Fruit fly (Drosophila melanogaster) whole organism, embryonic: ENCODE results near the gene CG31776.
A peak's percentile ranks its signal among the peaks of the same experiment; 100 is the strongest.

Source experiments
- Ada2b ChIP-seq: fragments of 200-800 bp; sonication (Bioruptor generic); IDR thresholded peaks from 2 replicates; pipeline ENCODE4 v1.3.6; 2022; ENCODE audit warnings: missing biosample characterization, missing genetic modification characterization
- Antp ChIP-seq: fragments of 200-800 bp; sonication (Bioruptor generic); optimal IDR thresholded peaks from 3 replicates; lab custom pipeline; 2016; ENCODE audit warnings: missing biosample characterization, missing genetic modification characterization
- BEAF-32 ChIP-seq: fragments of 200-800 bp; sonication (Bioruptor generic); optimal IDR thresholded peaks from 3 replicates; lab custom pipeline; 2017; ENCODE audit warnings: missing biosample characterization, missing genetic modification characterization, mild to moderate bottlenecking, moderate library complexity, missing genetic modification reagents
- Blimp-1 ChIP-seq: fragments of 200-800 bp; sonication (Bioruptor generic); optimal IDR thresholded peaks from 3 replicates; lab custom pipeline; 2018; ENCODE audit warnings: missing biosample characterization, missing genetic modification characterization, mild to moderate bottlenecking, moderate library complexity, missing genetic modification reagents
- CG13287 ChIP-seq: fragments of 200-800 bp; sonication (Bioruptor generic); IDR thresholded peaks from 2 replicates; pipeline ENCODE4 v1.3.6; 2022; ENCODE audit warnings: missing biosample characterization, missing genetic modification characterization; ENCODE audit not compliant: partially characterized antibody
- CG13894 ChIP-seq: fragments of 200-800 bp; sonication (Bioruptor generic); optimal IDR thresholded peaks from 3 replicates; lab custom pipeline; 2018; ENCODE audit warnings: missing biosample characterization, mild to moderate bottlenecking, missing genetic modification characterization, moderate library complexity
- CG17186 ChIP-seq: fragments of 200-800 bp; sonication (Bioruptor generic); optimal IDR thresholded peaks from 3 replicates; lab custom pipeline; 2017; ENCODE audit warnings: missing biosample characterization, missing genetic modification reagents, missing genetic modification characterization
- CG17802 ChIP-seq: fragments of 200-800 bp; sonication (Bioruptor generic); optimal IDR thresholded peaks from 2 replicates; lab custom pipeline; 2018; ENCODE audit warnings: missing biosample characterization, mild to moderate bottlenecking, missing genetic modification characterization, moderate library complexity
- CG1832 ChIP-seq: fragments of 200-800 bp; sonication (Bioruptor generic); optimal IDR thresholded peaks from 2 replicates; lab custom pipeline; 2017; ENCODE audit warnings: missing biosample characterization, mild to moderate bottlenecking, missing genetic modification characterization, inconsistent platforms
- CG2120 ChIP-seq: fragments of 200-800 bp; sonication (Bioruptor generic); optimal IDR thresholded peaks from 3 replicates; lab custom pipeline; 2016; ENCODE audit warnings: missing biosample characterization, missing genetic modification characterization
- CG31388 ChIP-seq: fragments of 200-800 bp; sonication (Bioruptor generic); optimal IDR thresholded peaks from 2 replicates; lab custom pipeline; 2016; ENCODE audit warnings: missing biosample characterization, missing genetic modification characterization
- CG34224 ChIP-seq: fragments of 200-800 bp; sonication (Bioruptor generic); IDR thresholded peaks from 3 replicates; pipeline ENCODE4 v1.3.6; 2022; ENCODE audit warnings: missing biosample characterization, missing genetic modification characterization; ENCODE audit not compliant: partially characterized antibody
- CG34422 ChIP-seq: fragments of 200-800 bp; sonication (Bioruptor generic); IDR thresholded peaks from 3 replicates; pipeline ENCODE4 v1.3.6; 2022; ENCODE audit warnings: missing biosample characterization, missing genetic modification characterization
- CG5953 ChIP-seq: fragments of 200-800 bp; sonication (Bioruptor generic); IDR thresholded peaks from 2 replicates; pipeline ENCODE4 v1.3.6; 2022; ENCODE audit warnings: missing biosample characterization, missing genetic modification characterization
- CG7271 ChIP-seq: fragments of 200-800 bp; sonication (Bioruptor generic); optimal IDR thresholded peaks from 2 replicates; lab custom pipeline; 2018; ENCODE audit warnings: missing biosample characterization, mild to moderate bottlenecking, missing genetic modification characterization, moderate library complexity
- CG8388 ChIP-seq: fragments of 200-800 bp; sonication (Bioruptor generic); optimal IDR thresholded peaks from 2 replicates; lab custom pipeline; 2019; ENCODE audit warnings: missing biosample characterization, mild to moderate bottlenecking, missing genetic modification characterization, moderate library complexity
- CG8765 ChIP-seq: fragments of 200-800 bp; sonication (Bioruptor generic); IDR thresholded peaks from 2 replicates; pipeline ENCODE4 v1.3.6; 2022; ENCODE audit warnings: missing biosample characterization, missing genetic modification characterization
- CG9817 ChIP-seq: fragments of 200-800 bp; sonication (Bioruptor generic); optimal IDR thresholded peaks from 2 replicates; lab custom pipeline; 2018; ENCODE audit warnings: missing biosample characterization, mild to moderate bottlenecking, missing genetic modification characterization, moderate library complexity
- Dref ChIP-seq: fragments of 200-800 bp; sonication (Bioruptor generic); IDR thresholded peaks from 2 replicates; pipeline ENCODE4 v1.3.6; 2022; ENCODE audit warnings: missing biosample characterization, missing genetic modification characterization
- Ets65A ChIP-seq: fragments of 200-800 bp; sonication (Bioruptor generic); peaks from one replicate; lab custom pipeline; 2016; ENCODE audit warnings: missing biosample characterization, missing genetic modification characterization
- Fer1 ChIP-seq: fragments of 200-800 bp; sonication (Bioruptor generic); optimal IDR thresholded peaks from 2 replicates; lab custom pipeline; 2017; ENCODE audit warnings: missing biosample characterization, mild to moderate bottlenecking, missing genetic modification characterization
- Nf-YC ChIP-seq: fragments of 200-800 bp; optimal IDR thresholded peaks from 3 replicates; lab custom pipeline; 2019; ENCODE audit warnings: missing biosample characterization, mild to moderate bottlenecking, missing genetic modification characterization, moderate library complexity
- Optix ChIP-seq: fragments of 200-800 bp; sonication (Bioruptor generic); IDR thresholded peaks from 3 replicates; pipeline ENCODE4 v1.3.6; 2022; ENCODE audit warnings: missing biosample characterization, missing genetic modification characterization
- Trl ChIP-seq, 3 experiments: fragments of >200 bp in 2 of 3; fragments of 200-800 bp in 1 of 3; sonication (Bioruptor generic) in 1 of 3; optimal IDR thresholded peaks; 2 replicates in 1 of 3; 3 replicates in 2 of 3; lab custom pipeline; 2016 to 2017; ENCODE audit warnings: missing biosample characterization in 1 of 3, missing genetic modification characterization in 1 of 3
- abd-A ChIP-seq: fragments of 200-800 bp; sonication (Bioruptor generic); optimal IDR thresholded peaks from 3 replicates; lab custom pipeline; 2019; ENCODE audit warnings: missing biosample characterization, mild to moderate bottlenecking, missing genetic modification characterization, moderate library complexity
- ash1 ChIP-seq: fragments of 200-800 bp; sonication (Bioruptor generic); optimal IDR thresholded peaks from 2 replicates; lab custom pipeline; 2018; ENCODE audit warnings: missing biosample characterization, mild to moderate bottlenecking, missing genetic modification characterization
- chinmo ChIP-seq: fragments of 200-800 bp; sonication (Bioruptor generic); IDR thresholded peaks from 4 replicates; pipeline ENCODE4 v1.3.6; 2022; ENCODE audit warnings: missing biosample characterization, missing genetic modification characterization; ENCODE audit not compliant: partially characterized antibody
- dan ChIP-seq: fragments of 200-800 bp; sonication (Bioruptor generic); IDR thresholded peaks from 2 replicates; pipeline ENCODE4 v1.3.6; 2022; ENCODE audit warnings: missing biosample characterization, missing genetic modification characterization
- disco-r ChIP-seq: fragments of 200-800 bp; sonication (Bioruptor generic); optimal IDR thresholded peaks from 2 replicates; lab custom pipeline; 2016; ENCODE audit warnings: missing biosample characterization, missing genetic modification characterization
- exex ChIP-seq: fragments of 200-800 bp; sonication (Bioruptor generic); optimal IDR thresholded peaks from 4 replicates; lab custom pipeline; 2018; ENCODE audit warnings: missing biosample characterization, mild to moderate bottlenecking, missing genetic modification characterization, moderate library complexity
- grn ChIP-seq: fragments of 200-800 bp; sonication (Bioruptor generic); optimal IDR thresholded peaks from 3 replicates; lab custom pipeline; 2017; ENCODE audit warnings: missing biosample characterization, missing genetic modification characterization
- hkb ChIP-seq, 2 experiments: fragments of 200-800 bp in 1 of 2; fragments of >200 bp in 1 of 2; sonication (Bioruptor generic) in 1 of 2; IDR thresholded peaks in 1 of 2; optimal IDR thresholded peaks in 1 of 2; 2 replicates each; pipeline versions ENCODE4 v1.3.6 to Lab custom; 2017 to 2022; ENCODE audit warnings: missing biosample characterization in 1 of 2, missing genetic modification characterization in 1 of 2
- kni ChIP-seq: fragments of 200-800 bp; sonication (Bioruptor generic); optimal IDR thresholded peaks from 3 replicates; lab custom pipeline; 2017; ENCODE audit warnings: mild to moderate bottlenecking, missing biosample characterization, missing genetic modification reagents, missing genetic modification characterization
- lov ChIP-seq, 2 experiments: fragments of 200-800 bp in 1 of 2; fragments of >200 bp in 1 of 2; sonication (Bioruptor generic) in 1 of 2; IDR thresholded peaks in 1 of 2; optimal IDR thresholded peaks in 1 of 2; 2 replicates in 1 of 2; 3 replicates in 1 of 2; pipeline versions ENCODE4 v1.3.6 to Lab custom; 2017 to 2022; ENCODE audit warnings: missing biosample characterization in 1 of 2, missing genetic modification characterization in 1 of 2
- mam ChIP-seq: fragments of 200-800 bp; sonication (Bioruptor generic); optimal IDR thresholded peaks from 3 replicates; lab custom pipeline; 2016; ENCODE audit warnings: missing biosample characterization, missing genetic modification characterization
- onecut ChIP-seq: fragments of 200-800 bp; sonication (Bioruptor generic); IDR thresholded peaks from 2 replicates; pipeline ENCODE4 v1.3.6; 2022; ENCODE audit warnings: missing biosample characterization, missing genetic modification characterization
- pfk ChIP-seq: fragments of 200-800 bp; sonication (Bioruptor generic); optimal IDR thresholded peaks from 2 replicates; lab custom pipeline; 2018; ENCODE audit warnings: missing biosample characterization, mild to moderate bottlenecking, missing genetic modification characterization, moderate library complexity
- schlank ChIP-seq: fragments of 200-800 bp; sonication (Bioruptor generic); optimal IDR thresholded peaks from 2 replicates; lab custom pipeline; 2018; ENCODE audit warnings: missing biosample characterization, mild to moderate bottlenecking, missing genetic modification characterization
- seq ChIP-seq: fragments of 200-800 bp; sonication (Bioruptor generic); IDR thresholded peaks from 2 replicates; pipeline ENCODE4 v1.3.6; 2022; ENCODE audit warnings: missing biosample characterization, missing genetic modification characterization
- sisA ChIP-seq: fragments of 200-800 bp; sonication (Bioruptor generic); IDR thresholded peaks from 2 replicates; pipeline ENCODE4 v1.3.6; 2022; ENCODE audit warnings: missing biosample characterization, missing genetic modification characterization
- slp2 ChIP-seq: fragments of 200-800 bp; sonication (Bioruptor generic); optimal IDR thresholded peaks from 2 replicates; lab custom pipeline; 2016; ENCODE audit warnings: missing biosample characterization, missing genetic modification characterization
- sqz ChIP-seq: fragments of 200-800 bp; sonication (Bioruptor generic); optimal IDR thresholded peaks from 3 replicates; lab custom pipeline; 2018; ENCODE audit warnings: missing biosample characterization, mild to moderate bottlenecking, missing genetic modification characterization
- sug ChIP-seq: fragments of 200-800 bp; optimal IDR thresholded peaks from 2 replicates; lab custom pipeline; 2019; ENCODE audit warnings: missing biosample characterization, mild to moderate bottlenecking, missing genetic modification characterization, moderate library complexity
- tap ChIP-seq: fragments of 200-800 bp; optimal IDR thresholded peaks from 3 replicates; lab custom pipeline; 2019; ENCODE audit warnings: missing biosample characterization, mild to moderate bottlenecking, missing genetic modification characterization, moderate library complexity
- tll ChIP-seq, 2 experiments: fragments of 200-800 bp in 1 of 2; fragments of >200 bp in 1 of 2; sonication (Bioruptor generic) in 1 of 2; optimal IDR thresholded peaks; 2 replicates each; lab custom pipeline; 2017 to 2019; ENCODE audit warnings: missing biosample characterization in 2 of 2, missing genetic modification characterization in 2 of 2, mild to moderate bottlenecking in 1 of 2, moderate library complexity in 1 of 2
- ttk ChIP-seq: fragments of 200-800 bp; sonication (Bioruptor generic); IDR thresholded peaks from 2 replicates; pipeline ENCODE4 v2.1.2; 2022; ENCODE audit warnings: missing biosample characterization, missing genetic modification characterization
- zen ChIP-seq: fragments of 200-800 bp; sonication (Bioruptor generic); optimal IDR thresholded peaks from 3 replicates; lab custom pipeline; 2018; ENCODE audit warnings: missing biosample characterization, mild to moderate bottlenecking, missing genetic modification characterization, moderate library complexity

CG31776 gene

dm6 chr2L:3476399-3477056, 6.5 kb downstream of the CG31776 start:
- TF ChIP-seq Dref (GFP tag; lab: Robert Waterston, UW) = no peak
- TF ChIP-seq ttk (GFP tag; lab: Robert Waterston, UW) = peak; percentile 30; the same call in 1 of the 2 replicates
- no peak for TF ChIP-seq slp2
- TF ChIP-seq CG7271 = no peak
- TF ChIP-seq onecut (GFP tag; lab: Robert Waterston, UW) = no peak
- no peak for TF ChIP-seq hkb (optimal IDR thresholded peaks at IDR 0.05; lab: Kevin White, UChicago)
- no peak for TF ChIP-seq hkb (GFP tag; IDR thresholded peaks at IDR 0.05; lab: Robert Waterston, UW)
- peak; percentile 10 for TF ChIP-seq zen (tag; lab: Kevin White, UChicago)
- no peak for TF ChIP-seq sisA (GFP tag; lab: Robert Waterston, UW)
- no peak for TF ChIP-seq lov (optimal IDR thresholded peaks at IDR 0.05; lab: Kevin White, UChicago)
- TF ChIP-seq lov (GFP tag; IDR thresholded peaks at IDR 0.05; lab: Robert Waterston, UW) = 0 out of 3 replicates have a peak, but pooled peaks have one; percentile 60
- no peak for TF ChIP-seq mam (GFP tag; lab: Kevin White, UChicago)
- TF ChIP-seq sqz (GFP tag; lab: Kevin White, UChicago) = no peak
- TF ChIP-seq Blimp-1 = peak; percentile 98
- TF ChIP-seq Ada2b (GFP tag; lab: Robert Waterston, UW) = no peak
- TF ChIP-seq CG8388 = no peak
- no peak for TF ChIP-seq ash1 (GFP tag; lab: Kevin White, UChicago)
- TF ChIP-seq CG2120 (GFP tag; lab: Kevin White, UChicago) = no peak
- no peak for TF ChIP-seq tap
- no peak for TF ChIP-seq exex (tag; lab: Kevin White, UChicago)
- TF ChIP-seq CG31388 (GFP tag; lab: Kevin White, UChicago) = no peak
- TF ChIP-seq CG9817 (tag; lab: Kevin White, UChicago) = no peak
- peak; percentile 42; the same call in 1 of the 2 replicates for TF ChIP-seq seq (GFP tag; lab: Robert Waterston, UW)
- peak; percentile 6 for TF ChIP-seq sug
- peak; percentile 56 for TF ChIP-seq grn (GFP tag; lab: Kevin White, UChicago)
- TF ChIP-seq CG17186 (GFP tag; lab: Kevin White, UChicago) = no peak
- TF ChIP-seq dan = no peak
- TF ChIP-seq Fer1 = no peak
- peak; percentile 34 to 49 for TF ChIP-seq Trl (optimal IDR thresholded peaks at IDR 0.05; lab: Kevin White, UChicago)
- no peak for TF ChIP-seq Trl (GFP tag; optimal IDR thresholded peaks at IDR 0.05; lab: Kevin White, UChicago)
- no peak for TF ChIP-seq Antp (GFP tag; lab: Kevin White, UChicago)
- no peak for TF ChIP-seq CG5953 (GFP tag; lab: Robert Waterston, UW)
- peak; percentile 77 for TF ChIP-seq CG13894
- peak; percentile 44 for TF ChIP-seq Nf-YC
- no peak for TF ChIP-seq Optix
- TF ChIP-seq CG17802 (tag; lab: Kevin White, UChicago) = no peak
- no peak for TF ChIP-seq CG8765 (GFP tag; lab: Robert Waterston, UW)
- TF ChIP-seq abd-A (tag; lab: Kevin White, UChicago) = peak; percentile 42
- no peak for TF ChIP-seq BEAF-32 (GFP tag; lab: Kevin White, UChicago)
- peak; percentile 79 for TF ChIP-seq CG1832 (GFP tag; lab: Kevin White, UChicago)
- TF ChIP-seq CG13287 (GFP tag; lab: Robert Waterston, UW) = 0 out of 2 replicates have a peak, but pooled peaks have one; percentile 6
- TF ChIP-seq disco-r = no peak
- TF ChIP-seq CG34224 (GFP tag; lab: Robert Waterston, UW) = peak; percentile 38; the same call in 1 of the 3 replicates
- no peak for TF ChIP-seq Ets65A (GFP tag; lab: Kevin White, UChicago)
- peak; percentile 71 for TF ChIP-seq kni
- TF ChIP-seq schlank (tag; lab: Kevin White, UChicago) = no peak
- TF ChIP-seq tll (GFP tag; optimal IDR thresholded peaks at IDR 0.05; lab: Kevin White, UChicago) = no peak
- no peak for TF ChIP-seq pfk (GFP tag; lab: Kevin White, UChicago)
- 0 out of 3 replicates have a peak, but pooled peaks have one; percentile 14 for TF ChIP-seq CG34422
- peak; percentile 70; the same call in 1 of the 4 replicates for TF ChIP-seq chinmo (GFP tag; lab: Robert Waterston, UW)
